Worm (Caenorhabditis elegans) whole organism, L4 larva: ENCODE data around the gene nkat-1.

Source experiments
- F44E2.7 ChIP-seq: fragments of 200-800 bp; sonication (Bioruptor generic); IDR thresholded peaks from 2 replicates; pipeline ENCODE4 v2.1.2; 2022; ENCODE audit warnings: missing genetic modification characterization, missing compliant biosample characterization
- T26A8.4 ChIP-seq: fragments of 200-800 bp; sonication (Bioruptor generic); IDR thresholded peaks from 2 replicates; pipeline ENCODE4 v1.3.6; 2022; ENCODE audit warnings: missing genetic modification characterization, missing compliant biosample characterization
- Y75B8A.6 ChIP-seq: fragments of 200-800 bp; sonication (Bioruptor generic); IDR thresholded peaks from 2 replicates; pipeline ENCODE4 v1.3.6; 2022; ENCODE audit warnings: missing genetic modification reagents, missing genetic modification characterization, missing compliant biosample characterization
- ceh-28 ChIP-seq: fragments of 150-350 bp; optimal IDR thresholded peaks from 2 replicates; lab custom pipeline; 2014; ENCODE audit warnings: missing biosample characterization, missing genetic modification reagents, missing genetic modification characterization
- ceh-32 ChIP-seq: sonication (generic microtip); optimal IDR thresholded peaks from 2 replicates; lab custom pipeline; 2016; ENCODE audit warnings: mild to moderate bottlenecking, missing genetic modification characterization, missing compliant biosample characterization; ENCODE audit not compliant: poor library complexity
- ceh-44 ChIP-seq: fragments of 200-800 bp; sonication (Bioruptor generic); IDR thresholded peaks from 2 replicates; pipeline ENCODE4 v1.3.6; 2022; ENCODE audit warnings: missing genetic modification reagents, missing genetic modification characterization, missing compliant biosample characterization
- ceh-62 ChIP-seq: sonication (generic microtip); optimal IDR thresholded peaks from 2 replicates; lab custom pipeline; 2017; ENCODE audit warnings: missing biosample characterization, missing genetic modification characterization
- ctbp-1 ChIP-seq: fragments of 200-800 bp; sonication (Bioruptor generic); IDR thresholded peaks from 2 replicates; pipeline ENCODE4 v1.3.6; 2022; ENCODE audit warnings: missing genetic modification reagents, missing genetic modification characterization, missing compliant biosample characterization
- daf-16 ChIP-seq, 3 experiments: sonication (generic microtip); optimal IDR thresholded peaks; 2 replicates each; lab custom pipeline; 2016 to 2017; ENCODE audit warnings: missing genetic modification characterization in 3 of 3, missing genetic modification reagents in 3 of 3, mild to moderate bottlenecking in 2 of 3, missing compliant biosample characterization in 2 of 3, missing biosample characterization in 1 of 3, moderate library complexity in 1 of 3
- dmd-6 ChIP-seq: fragments of 200-800 bp; sonication (Bioruptor generic); IDR thresholded peaks from 2 replicates; pipeline ENCODE4 v1.3.6; 2022; ENCODE audit warnings: missing genetic modification reagents, missing genetic modification characterization, missing compliant biosample characterization
- dmd-8 ChIP-seq: fragments of 200-800 bp; sonication (Bioruptor generic); IDR thresholded peaks from 2 replicates; pipeline ENCODE4 v1.3.6; 2022; ENCODE audit warnings: missing genetic modification characterization, missing compliant biosample characterization
- duxl-1 ChIP-seq: sonication (generic microtip); optimal IDR thresholded peaks from 2 replicates; lab custom pipeline; 2016; ENCODE audit warnings: mild to moderate bottlenecking, missing genetic modification characterization, moderate library complexity, missing compliant biosample characterization; ENCODE audit not compliant: poor library complexity
- dve-1 ChIP-seq: sonication (generic microtip); optimal IDR thresholded peaks from 2 replicates; lab custom pipeline; 2017; ENCODE audit warnings: antibody characterized with exemption, mild to moderate bottlenecking, missing genetic modification characterization, missing compliant biosample characterization; ENCODE audit not compliant: insufficient read depth
- hif-1 ChIP-seq, 2 experiments: sonication (generic microtip); optimal IDR thresholded peaks; 2 replicates each; lab custom pipeline; 2016 to 2017; ENCODE audit warnings: missing compliant biosample characterization in 2 of 2, missing genetic modification characterization in 2 of 2, missing genetic modification reagents in 2 of 2, missing genotype in 2 of 2, mild to moderate bottlenecking in 1 of 2
- hlh-11 ChIP-seq: fragments of 200-800 bp; sonication (Bioruptor generic); optimal IDR thresholded peaks from 2 replicates; lab custom pipeline; 2018; ENCODE audit warnings: mild to moderate bottlenecking, missing genetic modification characterization, missing compliant biosample characterization
- hmg-1.1 ChIP-seq: fragments of 200-800 bp; sonication (Bioruptor generic); IDR thresholded peaks from 2 replicates; pipeline ENCODE4 v1.3.6; 2022; ENCODE audit warnings: missing genetic modification reagents, missing genetic modification characterization, missing compliant biosample characterization
- lim-7 ChIP-seq: fragments of 200-800 bp; sonication (Bioruptor generic); IDR thresholded peaks from 2 replicates; pipeline ENCODE4 v1.3.6; 2022; ENCODE audit warnings: missing genetic modification characterization, missing compliant biosample characterization
- lin-29 ChIP-seq: fragments of 200-800 bp; sonication (Bioruptor generic); IDR thresholded peaks from 2 replicates; pipeline ENCODE4 v1.3.6; 2022; ENCODE audit warnings: missing genetic modification reagents, missing genetic modification characterization, missing compliant biosample characterization
- lin-39 ChIP-seq: fragments of 150-350 bp; optimal IDR thresholded peaks from 2 replicates; lab custom pipeline; 2014; ENCODE audit warnings: missing biosample characterization, missing genetic modification reagents, missing genetic modification characterization
- lir-3 ChIP-seq: sonication (generic microtip); optimal IDR thresholded peaks from 2 replicates; lab custom pipeline; 2016; ENCODE audit warnings: mild to moderate bottlenecking, missing genetic modification characterization, missing compliant biosample characterization
- lsy-2 ChIP-seq, 2 experiments: fragments of 150-350 bp in 1 of 2; sonication (generic microtip) in 1 of 2; optimal IDR thresholded peaks; 2 replicates each; lab custom pipeline; 2014 to 2017; ENCODE audit warnings: missing biosample characterization in 2 of 2, missing genetic modification characterization in 2 of 2
- madf-5 ChIP-seq, 2 experiments: fragments of 200-800 bp; sonication (Bioruptor generic); IDR thresholded peaks; 2 replicates each; pipeline ENCODE4 v1.3.6; 2022; ENCODE audit warnings: missing compliant biosample characterization in 2 of 2, missing genetic modification characterization in 2 of 2
- madf-9 ChIP-seq: fragments of 200-800 bp; sonication (Bioruptor generic); conservative IDR thresholded peaks from 2 replicates; pipeline ENCODE4 v1.3.6; 2022; ENCODE audit warnings: missing genetic modification reagents, missing genetic modification characterization, missing compliant biosample characterization
- mdt-29 ChIP-seq: fragments of 200-800 bp; sonication (Bioruptor generic); IDR thresholded peaks from 2 replicates; pipeline ENCODE4 v1.3.6; 2022; ENCODE audit warnings: missing genetic modification reagents, missing genetic modification characterization, missing compliant biosample characterization
- mxl-2 ChIP-seq: fragments of 200-800 bp; sonication (Bioruptor generic); conservative IDR thresholded peaks from 2 replicates; pipeline ENCODE4 v1.3.6; 2022; ENCODE audit warnings: missing genetic modification reagents, missing genetic modification characterization, missing compliant biosample characterization
- mxl-3 ChIP-seq: fragments of 200-800 bp; sonication (Bioruptor generic); optimal IDR thresholded peaks from 2 replicates; lab custom pipeline; 2018; ENCODE audit warnings: mild to moderate bottlenecking, missing genetic modification characterization, missing compliant biosample characterization
- nhr-11 ChIP-seq: fragments of 150-350 bp; optimal IDR thresholded peaks from 2 replicates; lab custom pipeline; 2014; ENCODE audit warnings: missing biosample characterization, missing genetic modification characterization
- nhr-41 ChIP-seq: fragments of 200-800 bp; sonication (Bioruptor generic); IDR thresholded peaks from 2 replicates; pipeline ENCODE4 v1.3.6; 2022; ENCODE audit warnings: missing genetic modification reagents, missing genetic modification characterization, missing compliant biosample characterization
- nhr-48 ChIP-seq: sonication (generic microtip); optimal IDR thresholded peaks from 2 replicates; lab custom pipeline; 2016; ENCODE audit warnings: mild to moderate bottlenecking, missing genetic modification characterization, missing compliant biosample characterization
- pha-4 ChIP-seq, 2 experiments: fragments of 150-350 bp in 1 of 2; fragments of 200-800 bp in 1 of 2; sonication (Bioruptor generic) in 1 of 2; IDR thresholded peaks in 1 of 2; optimal IDR thresholded peaks in 1 of 2; 2 replicates each; pipeline versions ENCODE4 v1.3.6 to Lab custom; 2014 to 2022; ENCODE audit warnings: missing genetic modification characterization in 2 of 2, missing genetic modification reagents in 2 of 2, missing biosample characterization in 1 of 2, missing compliant biosample characterization in 1 of 2
- rbr-2 ChIP-seq: sonication (generic microtip); optimal IDR thresholded peaks from 2 replicates; lab custom pipeline; 2016; ENCODE audit warnings: missing genotype, missing genetic modification characterization, missing compliant biosample characterization
- saeg-2 ChIP-seq: fragments of 200-800 bp; sonication (Bioruptor generic); IDR thresholded peaks from 2 replicates; pipeline ENCODE4 v1.3.6; 2022; ENCODE audit warnings: missing genetic modification reagents, missing genetic modification characterization, missing compliant biosample characterization
- snpc-1.2 ChIP-seq: fragments of 200-800 bp; sonication (Bioruptor generic); IDR thresholded peaks from 2 replicates; pipeline ENCODE4 v1.3.6; 2022; ENCODE audit warnings: missing genetic modification reagents, missing genetic modification characterization, missing compliant biosample characterization
- snpc-4 ChIP-seq: fragments of 150-350 bp; optimal IDR thresholded peaks from 2 replicates; lab custom pipeline; 2014; ENCODE audit warnings: missing biosample characterization, missing genetic modification characterization
- spr-1 ChIP-seq: sonication (generic microtip); optimal IDR thresholded peaks from 2 replicates; lab custom pipeline; 2016; ENCODE audit warnings: mild to moderate bottlenecking, missing genetic modification characterization, missing compliant biosample characterization
- unc-130 ChIP-seq: sonication (generic microtip); optimal IDR thresholded peaks from 2 replicates; lab custom pipeline; 2016; ENCODE audit warnings: missing genetic modification reagents, missing genetic modification characterization, missing compliant biosample characterization
- vab-7 ChIP-seq: fragments of 200-800 bp; sonication (Bioruptor generic); IDR thresholded peaks from 2 replicates; pipeline ENCODE4 v1.3.6; 2022; ENCODE audit warnings: missing genetic modification reagents, missing genetic modification characterization, missing compliant biosample characterization
- zfp-2 ChIP-seq: sonication (generic microtip); optimal IDR thresholded peaks from 2 replicates; lab custom pipeline; 2016; ENCODE audit warnings: mild to moderate bottlenecking, missing genetic modification characterization, missing compliant biosample characterization
- ztf-11 ChIP-seq: fragments of 150-350 bp; optimal IDR thresholded peaks from 2 replicates; lab custom pipeline; 2014; ENCODE audit warnings: missing biosample characterization, missing genetic modification characterization
- ztf-7 ChIP-seq: fragments of 150-350 bp; optimal IDR thresholded peaks from 2 replicates; lab custom pipeline; 2014; ENCODE audit warnings: missing biosample characterization, missing genetic modification characterization

The nkat-1 gene

DNA sequence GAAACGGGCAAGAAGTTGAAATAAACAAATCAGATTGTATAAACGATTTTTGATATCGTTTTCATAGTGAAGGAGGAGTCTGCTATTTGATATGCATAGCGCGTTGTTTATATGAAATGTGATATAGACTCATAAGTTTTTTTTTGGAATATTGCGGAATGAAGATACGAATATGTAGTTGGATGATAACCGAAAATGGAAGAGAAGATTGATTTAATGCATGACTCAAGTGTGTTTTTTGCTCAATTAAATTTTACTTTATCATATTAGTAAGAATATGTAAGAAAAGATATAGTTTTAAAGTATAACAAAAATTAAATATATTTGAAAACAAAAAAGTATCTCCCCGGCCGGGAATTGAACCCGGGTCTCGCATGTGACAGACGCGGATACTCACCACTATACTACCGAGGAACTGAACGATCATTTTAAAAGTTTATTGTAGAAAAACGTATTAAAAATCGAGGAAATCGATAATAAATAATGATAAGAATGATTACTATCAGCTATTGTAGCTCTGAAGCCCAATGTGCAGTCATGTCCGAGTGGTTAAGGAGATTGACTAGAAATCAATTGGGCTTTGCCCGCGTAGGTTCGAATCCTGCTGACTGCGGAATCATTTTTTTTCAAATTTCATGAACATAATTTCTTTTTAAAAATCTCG is 21.9 kb upstream of the nkat-1 start, which contains the start of gene lgc-25 (continued):
- TF ChIP-seq mxl-3 (GFP tag; lab: Kevin White, UChicago) = no peak
- TF ChIP-seq saeg-2 = no peak
- TF ChIP-seq nhr-41 (GFP tag; lab: Robert Waterston, UW) = peak; percentile 83
- no peak for TF ChIP-seq lin-29
- TF ChIP-seq pha-4 (GFP tag; IDR thresholded peaks at IDR 0.05; lab: Robert Waterston, UW) = 0 out of 2 replicates have a peak, but pooled peaks have one; percentile 48
- TF ChIP-seq pha-4 (tag; optimal IDR thresholded peaks at IDR 0.05; lab: Kevin White, UChicago) = no peak
- peak; percentile 55 for TF ChIP-seq hlh-11 (tag; lab: Kevin White, UChicago)
- TF ChIP-seq nhr-48 = peak; percentile 66
- no peak for TF ChIP-seq ceh-32 (tag; lab: Kevin White, UChicago)
- no peak for TF ChIP-seq ceh-28
- peak; percentile 18 for TF ChIP-seq zfp-2 (tag; lab: Kevin White, UChicago)
- 0 out of 4 replicates have a peak, but pooled peaks have one; percentile 37 to 40 for TF ChIP-seq madf-5 (GFP tag; IDR thresholded peaks at IDR 0.05; lab: Robert Waterston, UW)
- no peak for TF ChIP-seq lsy-2 (tag; optimal IDR thresholded peaks at IDR 0.05; lab: Kevin White, UChicago)
- peak; percentile 63 for TF ChIP-seq dve-1 (tag; lab: Kevin White, UChicago)
- peak; percentile 68 for TF ChIP-seq T26A8.4
- peak; percentile 67 for TF ChIP-seq dmd-6 (GFP tag; lab: Robert Waterston, UW)
- TF ChIP-seq ceh-62 = no peak
- TF ChIP-seq mdt-29 (GFP tag; lab: Robert Waterston, UW) = peak; percentile 31; the same call in 1 of the 2 replicates
- TF ChIP-seq hif-1 (tag; optimal IDR thresholded peaks at IDR 0.05; lab: Kevin White, UChicago) = peak in 1 of 2 experiments; percentile 3
- peak; percentile 47 to 81 for TF ChIP-seq daf-16 (GFP tag; optimal IDR thresholded peaks at IDR 0.05; lab: Kevin White, UChicago)
- peak; percentile 82 for TF ChIP-seq daf-16 (tag; optimal IDR thresholded peaks at IDR 0.05; lab: Kevin White, UChicago)
- TF ChIP-seq madf-9 (GFP tag; lab: Robert Waterston, UW) = peak; percentile 70
- no peak for TF ChIP-seq rbr-2 (tag; lab: Kevin White, UChicago)
- TF ChIP-seq ztf-11 = no peak
- TF ChIP-seq lir-3 (tag; lab: Kevin White, UChicago) = peak; percentile 12
- 0 out of 2 replicates have a peak, but pooled peaks have one; percentile 62 for TF ChIP-seq Y75B8A.6
- TF ChIP-seq mxl-2 (GFP tag; lab: Robert Waterston, UW) = no peak
- TF ChIP-seq ztf-7 (tag; lab: Kevin White, UChicago) = no peak
- no peak for TF ChIP-seq unc-130 (GFP tag; lab: Kevin White, UChicago)
- peak; percentile 84 for TF ChIP-seq vab-7
- TF ChIP-seq snpc-1.2 (GFP tag; lab: Robert Waterston, UW) = peak; percentile 77

DNA sequence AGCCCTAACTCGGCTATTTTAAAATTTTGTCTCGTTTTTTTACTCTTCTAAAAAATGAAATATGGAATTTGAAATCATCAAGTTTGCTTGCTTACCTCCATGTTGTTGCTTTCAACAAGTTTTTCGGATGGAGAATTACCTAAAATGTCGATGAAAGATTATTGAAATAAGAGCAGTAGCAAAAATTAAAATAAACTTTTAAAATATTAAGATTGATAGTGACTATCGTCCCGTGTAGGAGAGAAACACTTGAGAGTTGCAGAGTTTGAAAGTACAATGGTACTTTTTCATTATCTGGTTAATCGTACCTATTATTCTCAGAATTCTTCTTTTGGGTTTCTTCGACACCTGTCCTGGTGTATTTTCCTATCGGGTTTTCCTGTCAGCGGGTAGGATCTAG is 17.0 kb upstream of the nkat-1 start, which contains the start of gene ceh-90:
Gene ceh-90 (minus strand): TSS at position 101 of the 400 bp plus-strand sequence.
- TF ChIP-seq lin-39 (tag; lab: Kevin White, UChicago) = no peak
- no peak for TF ChIP-seq ceh-44 (GFP tag; lab: Robert Waterston, UW)
- no peak for TF ChIP-seq hmg-1.1
- no peak for TF ChIP-seq snpc-4 (tag; lab: Kevin White, UChicago)
- no peak for TF ChIP-seq lim-7 (GFP tag; lab: Robert Waterston, UW)
- no peak for TF ChIP-seq nhr-11
- TF ChIP-seq ceh-32 (tag; lab: Kevin White, UChicago) = no peak
- TF ChIP-seq ctbp-1 = no peak
- TF ChIP-seq F44E2.7 (GFP tag; lab: Robert Waterston, UW) = no peak
- TF ChIP-seq spr-1 (tag; lab: Kevin White, UChicago) = no peak
- TF ChIP-seq duxl-1 = no peak
- no peak for TF ChIP-seq snpc-1.2 (GFP tag; lab: Robert Waterston, UW)
- no peak for TF ChIP-seq dmd-8 (GFP tag; lab: Robert Waterston, UW)
- TF ChIP-seq nhr-48 = no peak
